Worm (Caenorhabditis elegans) whole organism, L1 larva: ENCODE results near the gene T16G12.4.

ENCODE experiments used
- C04F5.9 ChIP-seq: sonication (generic microtip); optimal IDR thresholded peaks from 2 replicates; lab custom pipeline; 2016; ENCODE audit warnings: missing genetic modification characterization, missing compliant biosample characterization
- C16A3.4 ChIP-seq: fragments of 150-350 bp; optimal IDR thresholded peaks from 2 replicates; lab custom pipeline; 2014; ENCODE audit warnings: missing biosample characterization, missing genetic modification characterization
- C34B4.2 ChIP-seq: sonication (generic microtip); optimal IDR thresholded peaks from 2 replicates; lab custom pipeline; 2017; ENCODE audit warnings: mild to moderate bottlenecking, missing genetic modification characterization, missing compliant biosample characterization
- F16B12.6 ChIP-seq: fragments of 150-350 bp; optimal IDR thresholded peaks from 2 replicates; lab custom pipeline; 2014; ENCODE audit warnings: missing biosample characterization, missing genetic modification characterization
- alr-1 ChIP-seq: fragments of 200-800 bp; sonication (Bioruptor generic); optimal IDR thresholded peaks from 2 replicates; lab custom pipeline; 2018; ENCODE audit warnings: borderline replicate concordance, mild to moderate bottlenecking, missing genetic modification characterization, missing compliant biosample characterization
- ama-1 ChIP-seq: fragments of 150-350 bp; optimal IDR thresholded peaks from 2 replicates; lab custom pipeline; 2014
- ceh-63 ChIP-seq: fragments of 200-800 bp; sonication (Bioruptor generic); optimal IDR thresholded peaks from 2 replicates; lab custom pipeline; 2018; ENCODE audit warnings: mild to moderate bottlenecking, missing genetic modification characterization, missing compliant biosample characterization
- ceh-8 ChIP-seq: fragments of 200-800 bp; sonication (Bioruptor generic); optimal IDR thresholded peaks from 2 replicates; lab custom pipeline; 2018; ENCODE audit warnings: mild to moderate bottlenecking, missing genetic modification characterization, moderate library complexity, missing compliant biosample characterization
- ceh-88 ChIP-seq: fragments of 200-800 bp; sonication (Bioruptor generic); IDR thresholded peaks from 2 replicates; pipeline ENCODE4 v1.3.6; 2022; ENCODE audit warnings: missing genetic modification characterization, missing compliant biosample characterization
- ces-1 ChIP-seq: fragments of 150-350 bp; optimal IDR thresholded peaks from 2 replicates; lab custom pipeline; 2014; ENCODE audit warnings: missing biosample characterization, missing genetic modification reagents, missing genetic modification characterization
- dpl-1 ChIP-seq, 3 experiments: fragments of 150-350 bp in 2 of 3; sonication (generic microtip) in 1 of 3; optimal IDR thresholded peaks; 2 replicates each; lab custom pipeline; 2014 to 2017; ENCODE audit warnings: missing biosample characterization in 3 of 3, missing genetic modification characterization in 3 of 3, missing genetic modification reagents in 3 of 3
- efl-1 ChIP-seq, 4 experiments: fragments of 150-350 bp; optimal IDR thresholded peaks in 3 of 4; peaks in 1 of 4; 1 replicate in 1 of 4; 2 replicates in 3 of 4; lab custom pipeline; 2014; ENCODE audit warnings: missing biosample characterization in 2 of 4, missing genetic modification characterization in 2 of 4, missing genetic modification reagents in 2 of 4
- elt-2 ChIP-seq: sonication (generic microtip); optimal IDR thresholded peaks from 2 replicates; lab custom pipeline; 2016; ENCODE audit warnings: missing genetic modification characterization, mild to moderate bottlenecking, inconsistent platforms, missing compliant biosample characterization, missing genetic modification reagents
- fkh-10 ChIP-seq: sonication (generic microtip); optimal IDR thresholded peaks from 2 replicates; lab custom pipeline; 2017; ENCODE audit warnings: missing biosample characterization, missing genetic modification reagents, missing genetic modification characterization
- grh-1 ChIP-seq: fragments of 200-800 bp; sonication (Bioruptor generic); IDR thresholded peaks from 2 replicates; pipeline ENCODE4 v1.3.6; 2022; ENCODE audit warnings: missing genetic modification reagents, missing genetic modification characterization, missing compliant biosample characterization
- hpl-2 ChIP-seq: fragments of 150-350 bp; optimal IDR thresholded peaks from 2 replicates; lab custom pipeline; 2014; ENCODE audit warnings: missing biosample characterization, missing genetic modification reagents, missing genetic modification characterization
- lin-14 ChIP-seq: fragments of 200-800 bp; sonication (Bioruptor generic); optimal IDR thresholded peaks from 2 replicates; lab custom pipeline; 2018; ENCODE audit warnings: mild to moderate bottlenecking, missing genetic modification characterization, moderate library complexity, missing compliant biosample characterization
- lin-35 ChIP-seq, 2 experiments: fragments of 150-350 bp; optimal IDR thresholded peaks; 2 replicates each; lab custom pipeline; 2014; ENCODE audit warnings: missing biosample characterization in 2 of 2, missing genetic modification characterization in 2 of 2, missing genetic modification reagents in 2 of 2
- lin-39 ChIP-seq: fragments of 150-350 bp; optimal IDR thresholded peaks from 2 replicates; lab custom pipeline; 2014; ENCODE audit warnings: missing biosample characterization, missing genetic modification reagents, missing genetic modification characterization
- lsy-2 ChIP-seq, 2 experiments: fragments of 150-350 bp; optimal IDR thresholded peaks; 2 replicates each; lab custom pipeline; 2014; ENCODE audit warnings: missing biosample characterization in 2 of 2, missing genetic modification characterization in 2 of 2
- mdl-1 ChIP-seq, 2 experiments: fragments of 150-350 bp; optimal IDR thresholded peaks; 2 replicates each; lab custom pipeline; 2014 to 2017; ENCODE audit warnings: missing biosample characterization in 2 of 2, missing genetic modification characterization in 2 of 2, inconsistent platforms in 1 of 2
- mef-2 ChIP-seq: fragments of 150-350 bp; optimal IDR thresholded peaks from 2 replicates; lab custom pipeline; 2014; ENCODE audit warnings: missing biosample characterization, missing genetic modification characterization
- nhr-11 ChIP-seq: fragments of 150-350 bp; optimal IDR thresholded peaks from 2 replicates; lab custom pipeline; 2014; ENCODE audit warnings: missing biosample characterization, missing genetic modification characterization
- nhr-12 ChIP-seq: sonication (generic microtip); optimal IDR thresholded peaks from 2 replicates; lab custom pipeline; 2017; ENCODE audit warnings: missing biosample characterization, missing genetic modification characterization
- nhr-71 ChIP-seq: sonication (generic microtip); optimal IDR thresholded peaks from 2 replicates; lab custom pipeline; 2016; ENCODE audit warnings: mild to moderate bottlenecking, missing genetic modification characterization, moderate library complexity, missing compliant biosample characterization
- nhr-77 ChIP-seq: fragments of 150-350 bp; optimal IDR thresholded peaks from 2 replicates; lab custom pipeline; 2014; ENCODE audit warnings: missing biosample characterization, missing genetic modification characterization
- nhr-84 ChIP-seq: sonication (generic microtip); optimal IDR thresholded peaks from 2 replicates; lab custom pipeline; 2017; ENCODE audit warnings: missing biosample characterization, missing genetic modification characterization
- nhr-85 ChIP-seq: sonication (generic microtip); peaks from one replicate; lab custom pipeline; 2016; ENCODE audit warnings: missing genetic modification characterization, inconsistent platforms, missing compliant biosample characterization
- nhr-90 ChIP-seq: sonication (generic microtip); optimal IDR thresholded peaks from 2 replicates; lab custom pipeline; 2016; ENCODE audit warnings: mild to moderate bottlenecking, missing genetic modification characterization, missing compliant biosample characterization; ENCODE audit not compliant: poor library complexity
- pax-3 ChIP-seq: fragments of 200-800 bp; sonication (Bioruptor generic); optimal IDR thresholded peaks from 2 replicates; lab custom pipeline; 2018; ENCODE audit warnings: mild to moderate bottlenecking, missing genetic modification characterization, moderate library complexity, missing compliant biosample characterization
- skn-1 ChIP-seq: fragments of 150-350 bp; optimal IDR thresholded peaks from 2 replicates; lab custom pipeline; 2014; ENCODE audit warnings: missing biosample characterization, missing genetic modification characterization
- snu-23 ChIP-seq: sonication (generic microtip); optimal IDR thresholded peaks from 2 replicates; lab custom pipeline; 2016; ENCODE audit warnings: missing genetic modification characterization, missing compliant biosample characterization
- sox-4 ChIP-seq: sonication (generic microtip); optimal IDR thresholded peaks from 2 replicates; lab custom pipeline; 2016; ENCODE audit warnings: missing genetic modification characterization, missing compliant biosample characterization
- swsn-7 ChIP-seq: sonication (generic microtip); optimal IDR thresholded peaks from 2 replicates; lab custom pipeline; 2016; ENCODE audit warnings: missing genetic modification characterization, missing compliant biosample characterization
- unc-130 ChIP-seq: fragments of 150-350 bp; optimal IDR thresholded peaks from 2 replicates; lab custom pipeline; 2017; ENCODE audit warnings: missing biosample characterization, missing genetic modification characterization, inconsistent platforms
- unc-86 ChIP-seq: sonication (generic microtip); optimal IDR thresholded peaks from 2 replicates; lab custom pipeline; 2016; ENCODE audit warnings: missing genetic modification characterization, missing compliant biosample characterization
- xbp-1 ChIP-seq: sonication (generic microtip); optimal IDR thresholded peaks from 2 replicates; lab custom pipeline; 2016; ENCODE audit warnings: missing genetic modification characterization, missing compliant biosample characterization
- zag-1 ChIP-seq: fragments of 150-350 bp; optimal IDR thresholded peaks from 2 replicates; lab custom pipeline; 2014; ENCODE audit warnings: missing biosample characterization, missing genetic modification characterization
- zip-4 ChIP-seq: fragments of 200-800 bp; sonication (Bioruptor generic); optimal IDR thresholded peaks from 2 replicates; lab custom pipeline; 2018; ENCODE audit warnings: mild to moderate bottlenecking, missing genetic modification characterization, moderate library complexity, missing compliant biosample characterization

T16G12.4 gene

DNA sequence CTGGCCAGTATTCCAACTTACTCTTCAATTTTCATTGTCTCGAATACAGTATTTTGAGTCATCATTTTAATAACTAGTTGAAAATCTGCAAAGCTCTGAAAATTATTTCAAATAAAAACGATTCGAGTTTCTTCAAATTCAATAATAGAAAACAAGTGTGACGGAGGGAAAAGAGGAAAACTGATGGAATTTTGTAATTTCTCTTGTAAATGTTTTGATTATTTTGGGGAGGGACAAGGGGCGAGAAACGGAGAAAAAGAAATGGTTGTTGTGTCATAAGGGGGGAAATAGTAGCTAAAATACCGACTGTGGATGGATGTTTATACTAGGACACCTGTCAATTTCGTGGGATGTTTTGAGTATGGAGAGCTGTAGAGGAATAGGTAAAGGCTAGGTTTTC, 20.5 kb downstream of the T16G12.4 start, which contains the start of gene T16G12.9:
Gene T16G12.9 (minus strand): TSS at position 101 of the 400 bp plus-strand sequence.
- TF ChIP-seq unc-86, result no peak

- TF ChIP-seq zag-1 (tag; lab: Kevin White, UChicago), result no peak
- TF ChIP-seq sox-4 (tag; lab: Kevin White, UChicago), result no peak
- TF ChIP-seq xbp-1 (tag; lab: Kevin White, UChicago), result no peak
Observed at ce11 chrIII:10078784-10079183, 21.2 kb downstream of the T16G12.4 start.

DNA sequence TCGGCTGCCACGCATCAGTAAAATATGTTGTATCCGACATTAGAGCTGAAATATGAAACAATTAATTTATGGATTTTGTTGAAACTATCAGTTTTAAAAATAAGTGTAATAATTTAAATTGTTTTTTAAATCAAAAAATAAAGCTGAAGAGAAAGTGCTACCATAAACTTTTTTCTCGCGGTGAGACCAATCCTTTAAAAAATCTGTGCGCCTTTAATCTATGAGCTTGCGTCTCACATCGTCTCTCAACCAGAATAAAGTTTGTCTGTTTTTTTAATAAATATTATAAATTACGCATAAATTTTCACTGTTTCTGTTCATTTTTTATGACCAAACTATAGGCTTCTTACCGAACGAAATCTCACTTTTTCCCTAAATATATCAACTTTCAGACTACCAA, 25.6 kb downstream of the T16G12.4 start, which contains the start of gene T16H12.3:
Gene T16H12.3 (minus strand): TSS at position 51 of the 400 bp plus-strand sequence.
- TF ChIP-seq lin-39, result no peak
- no peak for TF ChIP-seq ces-1 (GFP tag; lab: Kevin White, UChicago)
- no peak for TF ChIP-seq snu-23
- TF ChIP-seq ceh-8, result no peak
- TF ChIP-seq elt-2 (tag; lab: Kevin White, UChicago), result no peak
- no peak for TF ChIP-seq nhr-11 (tag; lab: Kevin White, UChicago)
- TF ChIP-seq C34B4.2, result no peak
- no peak for TF ChIP-seq nhr-90
- no peak for TF ChIP-seq unc-130 (tag; lab: Kevin White, UChicago)
- no peak for TF ChIP-seq dpl-1 (GFP tag; optimal IDR thresholded peaks at IDR 0.05; lab: Kevin White, UChicago)
- no peak for TF ChIP-seq skn-1
- no peak for TF ChIP-seq alr-1 (tag; lab: Kevin White, UChicago)
- no peak for TF ChIP-seq zag-1 (tag; lab: Kevin White, UChicago)

DNA sequence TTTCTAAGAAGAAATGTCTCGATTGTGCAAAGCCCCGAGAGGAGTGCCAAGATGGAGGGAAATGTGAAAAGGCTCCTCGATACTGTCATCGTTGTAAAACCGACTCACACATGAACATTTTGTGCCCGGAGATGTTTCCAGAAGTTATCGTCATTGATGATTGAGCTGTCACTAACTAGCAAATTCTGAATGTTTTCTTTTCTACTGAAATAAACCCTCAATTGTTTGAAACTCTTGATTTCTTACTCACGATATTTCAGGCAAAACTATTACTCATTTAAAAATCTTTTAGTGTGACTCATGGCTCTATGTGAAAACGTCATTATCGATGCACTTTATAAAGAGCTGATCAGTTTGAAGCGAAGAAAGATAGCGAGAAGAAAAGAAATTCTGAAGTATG, 27.5 kb downstream of the T16G12.4 start, which contains the start of gene T16H12.13:
Gene T16H12.13 (plus strand): TSS at position 301 of the 400 bp plus-strand sequence.
- TF ChIP-seq C04F5.9 (no peak), efl-1 (optimal IDR thresholded peaks at IDR 0.05; lab: Kevin White, UChicago) (no peak), efl-1 (GFP tag; optimal IDR thresholded peaks at IDR 0.05 in 1 of 2; lab: Kevin White, UChicago) (peak in 1 of 2 experiments; percentile 63)

- TF ChIP-seq F16B12.6 (tag; lab: Kevin White, UChicago), result no peak
- TF ChIP-seq nhr-77 (tag; lab: Kevin White, UChicago), result no peak
- no peak for TF ChIP-seq lin-14 (GFP tag; lab: Kevin White, UChicago)
- TF ChIP-seq fkh-10, result no peak
- no peak for TF ChIP-seq lin-39
- TF ChIP-seq ceh-88 (GFP tag; lab: Robert Waterston, UW), result no peak
- no peak for TF ChIP-seq zip-4 (GFP tag; lab: Kevin White, UChicago)
- TF ChIP-seq C16A3.4, result no peak
- no peak for TF ChIP-seq hpl-2 (GFP tag; lab: Kevin White, UChicago)
- TF ChIP-seq nhr-12 (tag; lab: Kevin White, UChicago), result no peak
Observed at ce11 chrIII:10085574-10085973, 28.0 kb downstream of the T16G12.4 start.

ce11 chrIII:10085983-10086382, 28.4 kb downstream of the T16G12.4 start, which contains the start of gene T16H12.2:
T16H12.2 (plus strand) TSS chrIII:10086283.
- TF ChIP-seq lin-35 (GFP tag; optimal IDR thresholded peaks at IDR 0.05; lab: Kevin White, UChicago) (no peak), ceh-63 (GFP tag; lab: Kevin White, UChicago) (no peak), nhr-85 (no peak), swsn-7 (no peak), ceh-88 (GFP tag; lab: Robert Waterston, UW) (no peak), ces-1 (GFP tag; lab: Kevin White, UChicago) (no peak), ama-1 (lab: Kevin White, UChicago) (no peak), mef-2 (tag; lab: Kevin White, UChicago) (no peak), hpl-2 (GFP tag; lab: Kevin White, UChicago) (no peak), grh-1 (no peak), lsy-2 (tag; optimal IDR thresholded peaks at IDR 0.05; lab: Kevin White, UChicago) (no peak), pax-3 (no peak), elt-2 (tag; lab: Kevin White, UChicago) (no peak), nhr-71 (tag; lab: Kevin White, UChicago) (no peak), zip-4 (GFP tag; lab: Kevin White, UChicago) (no peak), ceh-8 (no peak), nhr-84 (tag; lab: Kevin White, UChicago) (no peak), mdl-1 (tag; optimal IDR thresholded peaks at IDR 0.05; lab: Kevin White, UChicago) (no peak)
